Fruit fly (Drosophila melanogaster) ovary, adult (tissue): ENCODE data around the gene ND-AGGG.

ENCODE experiments used
- CG17801 ChIP-seq: fragments of 200-800 bp; optimal IDR thresholded peaks from 2 replicates; lab custom pipeline; 2019; ENCODE audit warnings: missing biosample characterization, mild to moderate bottlenecking, missing genetic modification characterization, moderate library complexity; ENCODE audit not compliant: partially characterized antibody

The ND-AGGG gene

DNA sequence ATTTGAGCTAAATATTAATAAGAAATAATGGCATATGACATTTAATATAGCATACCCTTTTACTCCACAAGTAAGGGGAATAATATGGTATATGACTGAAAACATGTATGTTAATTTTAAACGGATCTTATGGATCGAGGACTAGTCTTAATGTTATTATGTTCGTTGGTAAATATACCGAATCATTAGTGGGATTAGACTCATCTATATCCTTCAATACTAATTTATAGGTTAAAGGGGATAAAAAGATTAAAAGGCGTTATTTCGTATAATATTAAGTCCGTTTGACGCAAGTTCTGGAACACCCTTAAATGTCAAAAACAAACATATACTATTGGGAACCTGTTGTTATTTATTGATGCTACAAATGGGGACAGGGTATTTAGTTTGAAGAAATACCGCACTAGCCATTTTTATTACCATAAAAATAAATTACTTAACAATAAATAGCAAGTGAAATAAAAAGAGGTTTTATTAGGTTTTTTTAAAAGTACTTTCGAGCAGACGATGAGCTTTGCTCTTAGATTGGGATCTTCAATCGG is at the start of gene ND-AGGG:
TSS of gene ND-AGGG (plus strand) at position 416 of the 542 bp plus-strand sequence.
- TF ChIP-seq CG17801 (GFP tag; lab: Kevin White, UChicago), result no peak

DNA sequence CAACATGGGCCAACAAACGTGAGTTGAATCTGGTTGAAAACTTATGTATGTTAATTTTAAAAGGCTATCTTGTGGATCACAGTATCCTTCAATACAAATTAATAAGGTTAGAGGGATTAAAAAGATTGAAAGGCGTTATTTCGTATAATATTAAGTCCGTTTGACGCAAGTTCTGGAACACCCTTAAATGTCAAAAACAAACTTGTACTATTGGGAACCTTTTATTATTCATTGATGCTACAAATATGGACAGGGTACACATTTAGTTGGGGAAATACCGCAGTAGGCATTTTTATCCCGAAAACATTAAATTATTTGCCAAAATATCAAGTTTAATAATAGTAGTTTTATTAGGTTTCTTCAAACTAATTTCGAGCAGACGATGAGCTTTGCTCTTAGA is 49.2 kb upstream of the ND-AGGG start, which contains the start of gene CG40472:
TSS of gene CG40472 (plus strand) at position 249 of the 400 bp plus-strand sequence.
- no peak for TF ChIP-seq CG17801 (GFP tag; lab: Kevin White, UChicago)

DNA sequence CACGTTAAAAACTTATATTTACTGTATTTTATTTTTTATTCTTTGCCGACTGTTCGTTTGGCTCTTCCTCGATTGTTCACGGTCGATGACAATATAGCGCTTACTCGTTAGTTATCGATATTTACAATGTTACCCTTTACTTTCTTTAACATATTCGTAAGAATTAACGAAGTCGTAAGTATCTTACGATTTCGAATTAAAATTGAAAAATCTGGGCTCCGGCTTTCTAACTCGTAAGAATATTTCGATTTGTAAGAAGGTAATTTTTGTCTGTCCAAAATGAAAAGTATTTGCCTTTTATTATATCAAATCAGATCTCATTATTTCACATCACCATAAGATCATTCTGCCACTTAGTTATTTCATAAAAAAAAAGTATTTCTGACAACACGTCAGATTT is 1.1 kb upstream of the ND-AGGG start:
- no peak for TF ChIP-seq CG17801 (GFP tag; lab: Kevin White, UChicago)
